Fruit fly (Drosophila melanogaster) whole organism, embryonic: Measurements from ENCODE around the gene ClpX.

ENCODE experiments used
- Asciz ChIP-seq: fragments of 200-800 bp; sonication (Bioruptor generic); optimal IDR thresholded peaks from 2 replicates; lab custom pipeline; 2017; ENCODE audit warnings: missing biosample characterization, mild to moderate bottlenecking, missing genetic modification characterization, missing genetic modification reagents
- Atf-2 ChIP-seq: fragments of 200-800 bp; sonication (Bioruptor generic); optimal IDR thresholded peaks from 2 replicates; lab custom pipeline; 2016; ENCODE audit warnings: missing biosample characterization, missing genetic modification characterization
- B-H2 ChIP-seq: fragments of 200-800 bp; sonication (Bioruptor generic); optimal IDR thresholded peaks from 2 replicates; lab custom pipeline; 2018; ENCODE audit warnings: missing biosample characterization, mild to moderate bottlenecking, missing genetic modification characterization
- CG10431 ChIP-seq: fragments of 200-800 bp; sonication (Bioruptor generic); optimal IDR thresholded peaks from 3 replicates; lab custom pipeline; 2018; ENCODE audit warnings: missing biosample characterization, mild to moderate bottlenecking, missing genetic modification characterization
- CG11247 ChIP-seq: fragments of 200-800 bp; sonication (Bioruptor generic); IDR thresholded peaks from 2 replicates; pipeline ENCODE4 v1.3.6; 2022; ENCODE audit warnings: missing biosample characterization, missing genetic modification characterization
- CG11504 ChIP-seq: fragments of 200-800 bp; sonication (Bioruptor generic); optimal IDR thresholded peaks from 3 replicates; lab custom pipeline; 2019; ENCODE audit warnings: missing biosample characterization, mild to moderate bottlenecking, missing genetic modification characterization, moderate library complexity
- CG12219 ChIP-seq: fragments of 200-800 bp; sonication (Bioruptor generic); optimal IDR thresholded peaks from 3 replicates; lab custom pipeline; 2018; ENCODE audit warnings: missing biosample characterization, mild to moderate bottlenecking, missing genetic modification characterization
- CG12299 ChIP-seq: fragments of 200-800 bp; sonication (Bioruptor generic); optimal IDR thresholded peaks from 2 replicates; lab custom pipeline; 2018; ENCODE audit warnings: missing biosample characterization, mild to moderate bottlenecking, missing genetic modification characterization
- CG12744 ChIP-seq: fragments of 200-800 bp; sonication (Bioruptor generic); optimal IDR thresholded peaks from 2 replicates; lab custom pipeline; 2016; ENCODE audit warnings: missing biosample characterization, missing genetic modification characterization
- CG13624 ChIP-seq: fragments of 200-800 bp; sonication (Bioruptor generic); optimal IDR thresholded peaks from 2 replicates; lab custom pipeline; 2016; ENCODE audit warnings: missing biosample characterization, missing genetic modification characterization
- CG15269 ChIP-seq: fragments of 200-800 bp; sonication (Bioruptor generic); optimal IDR thresholded peaks from 2 replicates; lab custom pipeline; 2018; ENCODE audit warnings: missing biosample characterization, mild to moderate bottlenecking, missing genetic modification characterization, moderate library complexity
- CG17385 ChIP-seq: fragments of 200-800 bp; sonication (Bioruptor generic); optimal IDR thresholded peaks from 3 replicates; lab custom pipeline; 2018; ENCODE audit warnings: missing biosample characterization, mild to moderate bottlenecking, missing genetic modification characterization
- CG1792 ChIP-seq: fragments of 200-800 bp; sonication (Bioruptor generic); optimal IDR thresholded peaks from 2 replicates; lab custom pipeline; 2016; ENCODE audit warnings: missing biosample characterization, missing genetic modification characterization
- CG2875 ChIP-seq: fragments of 200-800 bp; sonication (Bioruptor generic); optimal IDR thresholded peaks from 2 replicates; lab custom pipeline; 2017; ENCODE audit warnings: missing biosample characterization, mild to moderate bottlenecking, missing genetic modification characterization, missing genetic modification reagents
- CG4424 ChIP-seq: fragments of 200-800 bp; sonication (Bioruptor generic); optimal IDR thresholded peaks from 3 replicates; lab custom pipeline; 2016; ENCODE audit warnings: missing biosample characterization, missing genetic modification characterization
- CG6765 ChIP-seq: fragments of 200-800 bp; sonication (Bioruptor generic); optimal IDR thresholded peaks from 3 replicates; lab custom pipeline; 2017; ENCODE audit warnings: missing biosample characterization, mild to moderate bottlenecking, missing genetic modification characterization
- Dip3 ChIP-seq: fragments of 200-800 bp; sonication (Bioruptor generic); optimal IDR thresholded peaks from 3 replicates; lab custom pipeline; 2016; ENCODE audit warnings: missing biosample characterization, missing genetic modification characterization
- MBD-R2 ChIP-seq: fragments of 200-800 bp; sonication (Bioruptor generic); IDR thresholded peaks from 2 replicates; pipeline ENCODE4 v1.3.6; 2022; ENCODE audit warnings: missing biosample characterization, missing genetic modification characterization
- MTF-1 ChIP-seq: fragments of 200-800 bp; sonication (Bioruptor generic); optimal IDR thresholded peaks from 2 replicates; lab custom pipeline; 2018; ENCODE audit warnings: missing biosample characterization, mild to moderate bottlenecking, missing genetic modification characterization, borderline replicate concordance
- NC2β ChIP-seq: fragments of 200-800 bp; sonication (Bioruptor generic); optimal IDR thresholded peaks from 2 replicates; lab custom pipeline; 2016; ENCODE audit warnings: missing biosample characterization, missing genetic modification characterization
- Opbp ChIP-seq: fragments of 200-800 bp; sonication (Bioruptor generic); IDR thresholded peaks from 3 replicates; pipeline ENCODE4 v1.3.6; 2022; ENCODE audit warnings: missing biosample characterization, missing genetic modification characterization; ENCODE audit not compliant: partially characterized antibody
- Pdp1 ChIP-seq, 2 experiments: fragments of 200-800 bp; sonication (Bioruptor generic); optimal IDR thresholded peaks; 3 replicates each; lab custom pipeline; 2016; ENCODE audit warnings: missing biosample characterization in 2 of 2, missing genetic modification characterization in 2 of 2, mild to moderate bottlenecking in 1 of 2, moderate library complexity in 1 of 2
- Tbp ChIP-seq: fragments of >200 bp; optimal IDR thresholded peaks from 2 replicates; lab custom pipeline; 2018; ENCODE audit warnings: missing biosample characterization, missing genetic modification characterization
- Xbp1 ChIP-seq: fragments of 200-800 bp; sonication (Bioruptor generic); optimal IDR thresholded peaks from 3 replicates; lab custom pipeline; 2016; ENCODE audit warnings: missing biosample characterization, mild to moderate bottlenecking, missing genetic modification characterization
- cad ChIP-seq: fragments of >200 bp; optimal IDR thresholded peaks from 2 replicates; lab custom pipeline; 2017; ENCODE audit warnings: missing biosample characterization, missing genetic modification characterization
- chn ChIP-seq: fragments of 200-800 bp; sonication (Bioruptor generic); optimal IDR thresholded peaks from 2 replicates; lab custom pipeline; 2016; ENCODE audit warnings: missing biosample characterization, missing genetic modification characterization
- cwo ChIP-seq: fragments of 200-800 bp; sonication (Bioruptor generic); optimal IDR thresholded peaks from 3 replicates; lab custom pipeline; 2017; ENCODE audit warnings: missing biosample characterization, missing genetic modification characterization, mild to moderate bottlenecking, moderate library complexity, missing genetic modification reagents
- gcm ChIP-seq: fragments of 200-800 bp; sonication (Bioruptor generic); optimal IDR thresholded peaks from 2 replicates; lab custom pipeline; 2019; ENCODE audit warnings: missing biosample characterization, mild to moderate bottlenecking, missing genetic modification characterization, moderate library complexity
- gsb-n ChIP-seq: fragments of 200-800 bp; sonication (Bioruptor generic); optimal IDR thresholded peaks from 3 replicates; lab custom pipeline; 2018; ENCODE audit warnings: missing biosample characterization, mild to moderate bottlenecking, missing genetic modification characterization
- klu ChIP-seq: fragments of 200-800 bp; sonication (Bioruptor generic); IDR thresholded peaks from 2 replicates; pipeline ENCODE4 v1.3.6; 2022; ENCODE audit warnings: missing biosample characterization, missing genetic modification characterization
- kni ChIP-seq: fragments of 200-800 bp; sonication (Bioruptor generic); optimal IDR thresholded peaks from 3 replicates; lab custom pipeline; 2017; ENCODE audit warnings: mild to moderate bottlenecking, missing biosample characterization, missing genetic modification reagents, missing genetic modification characterization
- knrl ChIP-seq: fragments of 200-800 bp; sonication (Bioruptor generic); IDR thresholded peaks from 3 replicates; pipeline ENCODE4 v1.3.6; 2022; ENCODE audit warnings: missing biosample characterization, missing genetic modification characterization; ENCODE audit not compliant: partially characterized antibody
- lola ChIP-seq, 3 experiments: fragments of >200 bp in 2 of 3; fragments of 200-800 bp in 1 of 3; sonication (Bioruptor generic) in 1 of 3; optimal IDR thresholded peaks; 2 replicates each; lab custom pipeline; 2017 to 2019; ENCODE audit warnings: missing biosample characterization in 3 of 3, missing genetic modification characterization in 3 of 3, mild to moderate bottlenecking in 1 of 3, moderate library complexity in 1 of 3
- nau ChIP-seq: fragments of 200-800 bp; sonication (Bioruptor generic); optimal IDR thresholded peaks from 3 replicates; lab custom pipeline; 2017; ENCODE audit warnings: missing biosample characterization, mild to moderate bottlenecking, missing genetic modification characterization, missing genetic modification reagents
- org-1 ChIP-seq: fragments of 200-800 bp; sonication (Bioruptor generic); optimal IDR thresholded peaks from 2 replicates; lab custom pipeline; 2017; ENCODE audit warnings: missing biosample characterization, missing genetic modification characterization
- otp ChIP-seq: fragments of 200-800 bp; sonication (Bioruptor generic); IDR thresholded peaks from 3 replicates; pipeline ENCODE4, ENCODE4 v1.3.6; 2022; ENCODE audit warnings: missing biosample characterization, missing genetic modification characterization
- pan ChIP-seq, 4 experiments: fragments of >200 bp in 3 of 4; fragments of 200-800 bp in 1 of 4; sonication (Bioruptor generic) in 1 of 4; optimal IDR thresholded peaks in 3 of 4; IDR thresholded peaks in 1 of 4; 2 replicates each; pipeline versions ENCODE4 v1.3.6 to Lab custom; 2017 to 2022; ENCODE audit warnings: missing biosample characterization in 2 of 4, missing genetic modification characterization in 2 of 4, mixed read lengths in 1 of 4
- prd ChIP-seq, 3 experiments: fragments of >200 bp in 2 of 3; fragments of 200-800 bp in 1 of 3; sonication (Bioruptor generic) in 1 of 3; optimal IDR thresholded peaks in 2 of 3; IDR thresholded peaks in 1 of 3; 2 replicates in 2 of 3; 3 replicates in 1 of 3; pipeline versions ENCODE4 v1.3.6 to Lab custom; 2017 to 2022; ENCODE audit warnings: missing biosample characterization in 1 of 3, missing genetic modification characterization in 1 of 3
- salm ChIP-seq: fragments of 200-800 bp; sonication (Bioruptor generic); optimal IDR thresholded peaks from 2 replicates; lab custom pipeline; 2018; ENCODE audit warnings: missing biosample characterization, mild to moderate bottlenecking, missing genetic modification characterization
- sc ChIP-seq, 3 experiments: fragments of >200 bp in 2 of 3; fragments of 200-800 bp in 1 of 3; sonication (Bioruptor generic) in 1 of 3; optimal IDR thresholded peaks; 2 replicates in 2 of 3; 3 replicates in 1 of 3; lab custom pipeline; 2017; ENCODE audit warnings: mild to moderate bottlenecking in 1 of 3, missing biosample characterization in 1 of 3, missing genetic modification characterization in 1 of 3, missing genetic modification reagents in 1 of 3
- seq ChIP-seq: fragments of 200-800 bp; sonication (Bioruptor generic); IDR thresholded peaks from 2 replicates; pipeline ENCODE4 v1.3.6; 2022; ENCODE audit warnings: missing biosample characterization, missing genetic modification characterization
- slbo ChIP-seq: fragments of 200-800 bp; sonication (Bioruptor generic); IDR thresholded peaks from 2 replicates; pipeline ENCODE4 v1.3.6; 2022; ENCODE audit warnings: missing biosample characterization, missing genetic modification characterization
- tap ChIP-seq: fragments of 200-800 bp; optimal IDR thresholded peaks from 3 replicates; lab custom pipeline; 2019; ENCODE audit warnings: missing biosample characterization, mild to moderate bottlenecking, missing genetic modification characterization, moderate library complexity
- toy ChIP-seq: fragments of 200-800 bp; sonication (Bioruptor generic); IDR thresholded peaks from 2 replicates; pipeline ENCODE4 v1.3.6; 2022; ENCODE audit warnings: missing biosample characterization, missing genetic modification characterization
- twi ChIP-seq: fragments of 200-800 bp; optimal IDR thresholded peaks from 2 replicates; lab custom pipeline; 2019; ENCODE audit warnings: missing biosample characterization, mild to moderate bottlenecking, missing genetic modification characterization, moderate library complexity
- vvl ChIP-seq: fragments of 200-800 bp; sonication (Bioruptor generic); IDR thresholded peaks from 2 replicates; pipeline ENCODE4 v1.3.6; 2022; ENCODE audit warnings: missing biosample characterization, missing genetic modification characterization
- wdn ChIP-seq: fragments of 200-800 bp; sonication (Bioruptor generic); IDR thresholded peaks from 2 replicates; pipeline ENCODE4 v1.3.6; 2022; ENCODE audit warnings: missing biosample characterization, missing genetic modification characterization

The ClpX gene

dm6 chr3R:19847591-19848256 lies 55.8 kb downstream of the ClpX start (continued):
- no peak for TF ChIP-seq tap (tag; lab: Kevin White, UChicago)
- peak; percentile 42 for TF ChIP-seq CG10431
- TF ChIP-seq CG1792 (GFP tag; lab: Kevin White, UChicago): no peak
- no peak for TF ChIP-seq chn (GFP tag; lab: Kevin White, UChicago)
- TF ChIP-seq vvl: peak; percentile 69
- TF ChIP-seq salm (tag; lab: Kevin White, UChicago): peak; percentile 67
- peak; percentile 18 for TF ChIP-seq cwo
- peak; percentile 61 for TF ChIP-seq CG17385 (GFP tag; lab: Kevin White, UChicago)
- no peak for TF ChIP-seq knrl (GFP tag; lab: Robert Waterston, UW)
- TF ChIP-seq pan (optimal IDR thresholded peaks at IDR 0.05; lab: Kevin White, UChicago): no peak
- peak in 1 of 2 experiments; percentile 40 for TF ChIP-seq pan (GFP tag; optimal IDR thresholded peaks at IDR 0.05 in 1 of 2, IDR thresholded peaks at IDR 0.05 in 1 of 2)
- peak; percentile 68 for TF ChIP-seq CG6765 (GFP tag; lab: Kevin White, UChicago)
- no peak for TF ChIP-seq CG13624 (GFP tag; lab: Kevin White, UChicago)
- no peak for TF ChIP-seq cad (GFP tag; lab: Kevin White, UChicago)
- TF ChIP-seq CG4424 (GFP tag; lab: Kevin White, UChicago): peak; percentile 1
- TF ChIP-seq gsb-n (tag; lab: Kevin White, UChicago): no peak
- peak; percentile 43; the same call in 1 of the 3 replicates for TF ChIP-seq otp (GFP tag; lab: Robert Waterston, UW)
- peak; percentile 23 for TF ChIP-seq CG12744 (GFP tag; lab: Kevin White, UChicago)
- peak; percentile 31 for TF ChIP-seq NC2β (GFP tag; lab: Kevin White, UChicago)
- peak; percentile 18 for TF ChIP-seq twi (tag; lab: Kevin White, UChicago)
- no peak for TF ChIP-seq slbo (GFP tag; lab: Robert Waterston, UW)
- TF ChIP-seq Xbp1 (GFP tag; lab: Kevin White, UChicago): no peak
- TF ChIP-seq Opbp: no peak
- no peak for TF ChIP-seq CG11504 (tag; lab: Kevin White, UChicago)
- TF ChIP-seq toy: no peak
- TF ChIP-seq MBD-R2 (GFP tag; lab: Robert Waterston, UW): peak; percentile 30
- TF ChIP-seq CG15269: peak; percentile 51
- TF ChIP-seq org-1 (GFP tag; lab: Kevin White, UChicago): peak; percentile 26
- peak; percentile 58 for TF ChIP-seq CG12299
- peak; percentile 55 for TF ChIP-seq gcm (GFP tag; lab: Kevin White, UChicago)
- TF ChIP-seq Tbp (GFP tag; lab: Kevin White, UChicago): no peak
- TF ChIP-seq klu (GFP tag; lab: Robert Waterston, UW): no peak
- TF ChIP-seq kni: no peak
- TF ChIP-seq Asciz (GFP tag; lab: Kevin White, UChicago): peak; percentile 32
- peak in 1 of 2 experiments; percentile 84 for TF ChIP-seq Pdp1 (GFP tag; optimal IDR thresholded peaks at IDR 0.05; lab: Kevin White, UChicago)
- TF ChIP-seq CG2875 (GFP tag; lab: Kevin White, UChicago): peak; percentile 53
- TF ChIP-seq nau (GFP tag; lab: Kevin White, UChicago): no peak
- no peak for TF ChIP-seq Dip3 (GFP tag; lab: Kevin White, UChicago)
- peak; percentile 9 for TF ChIP-seq MTF-1 (GFP tag; lab: Kevin White, UChicago)
- no peak for TF ChIP-seq prd (optimal IDR thresholded peaks at IDR 0.05; lab: Kevin White, UChicago)
- TF ChIP-seq prd (GFP tag; IDR thresholded peaks at IDR 0.05; lab: Robert Waterston, UW): no peak
- peak; percentile 76 for TF ChIP-seq CG12219
- TF ChIP-seq B-H2 (GFP tag; lab: Kevin White, UChicago): peak; percentile 51
- TF ChIP-seq lola (GFP tag; optimal IDR thresholded peaks at IDR 0.05; lab: Kevin White, UChicago): peak in 1 of 3 experiments; percentile 36
- peak; percentile 33; the same call in 1 of the 2 replicates for TF ChIP-seq seq (GFP tag; lab: Robert Waterston, UW)
- TF ChIP-seq CG11247 (GFP tag; lab: Robert Waterston, UW): peak; percentile 22; the same call in 1 of the 2 replicates
- TF ChIP-seq Atf-2: peak; percentile 9
- TF ChIP-seq wdn (GFP tag; lab: Robert Waterston, UW): no peak
- no peak for TF ChIP-seq sc (optimal IDR thresholded peaks at IDR 0.05; lab: Kevin White, UChicago)
- peak; percentile 12 for TF ChIP-seq sc (GFP tag; optimal IDR thresholded peaks at IDR 0.05; lab: Kevin White, UChicago)
